Worm (Caenorhabditis elegans): Measurements from ENCODE around the gene gfi-3.

The gfi-3 gene

DNA sequence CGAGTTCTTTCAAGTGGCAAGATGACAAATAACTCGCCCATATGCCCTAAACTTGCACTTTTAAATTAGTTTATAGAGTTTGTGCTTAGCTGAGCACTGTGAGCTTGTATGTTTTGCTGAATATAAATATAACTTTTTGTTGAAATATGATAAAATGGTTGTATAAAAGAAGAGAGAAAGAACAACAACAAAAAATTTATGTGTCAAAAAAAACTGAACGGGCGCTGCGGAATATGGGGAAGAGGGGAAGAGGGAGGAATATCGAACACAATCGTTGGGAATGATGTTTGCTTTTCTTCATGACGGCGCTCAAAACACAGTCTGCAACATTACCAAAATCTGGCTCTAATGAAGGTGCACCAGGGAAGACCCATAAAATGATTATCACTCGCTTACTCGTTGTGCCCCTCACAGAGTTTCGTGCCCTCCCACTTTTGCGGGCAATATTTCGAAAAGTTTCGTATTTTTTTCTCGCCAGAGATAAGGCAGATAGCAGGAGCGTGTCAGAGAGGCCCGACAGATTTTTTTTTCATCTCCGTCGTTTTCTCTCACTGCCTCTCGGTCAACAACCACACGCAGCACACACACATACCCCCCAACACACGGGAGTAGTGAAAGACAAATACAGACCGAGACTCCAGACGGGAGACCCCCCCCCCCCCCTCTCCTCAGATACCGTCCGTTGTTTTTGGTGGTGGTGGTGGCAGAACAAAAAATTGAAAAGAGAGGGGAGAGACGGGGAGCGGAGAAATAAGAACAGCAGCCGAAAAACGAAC is 25.4 kb downstream of the gfi-3 start (continued):
- TF ChIP-seq nhr-111 (GFP tag; optimal IDR thresholded peaks at IDR 0.05) = no peak
- peak; percentile 88 for TF ChIP-seq dmd-6 (GFP tag; IDR thresholded peaks at IDR 0.05)
- no peak for TF ChIP-seq ama-1 (optimal IDR thresholded peaks at IDR 0.05)
- TF ChIP-seq Y75B8A.6 (GFP tag; IDR thresholded peaks at IDR 0.05) = no peak
- no peak for TF ChIP-seq lin-13 (GFP tag; optimal IDR thresholded peaks at IDR 0.05)
- TF ChIP-seq set-16 (GFP tag; IDR thresholded peaks at IDR 0.05) = peak; percentile 68
- TF ChIP-seq aha-1 (tag) = peak; percentile 92
- TF ChIP-seq saeg-2 (GFP tag; IDR thresholded peaks at IDR 0.05) = no peak
- no peak for TF ChIP-seq duxl-1 (tag; optimal IDR thresholded peaks at IDR 0.05; ENCODE audit: poor library complexity)
- TF ChIP-seq madf-9 (GFP tag; conservative IDR thresholded peaks at IDR 0.05) = no peak
- TF ChIP-seq mxl-2 (GFP tag; conservative IDR thresholded peaks at IDR 0.05) = 0 out of 2 replicates have a peak, but pooled peaks have one; percentile 23
- no peak for TF ChIP-seq zfp-2 (tag; optimal IDR thresholded peaks at IDR 0.05)
- no peak for TF ChIP-seq arid-1 (GFP tag; conservative IDR thresholded peaks at IDR 0.05)
- no peak for TF ChIP-seq R02D3.7 (tag; optimal IDR thresholded peaks at IDR 0.05)
- no peak for TF ChIP-seq unc-39 (tag; optimal IDR thresholded peaks at IDR 0.05)
- TF ChIP-seq pqm-1 (tag; optimal IDR thresholded peaks at IDR 0.05) = peak; percentile 41
- TF ChIP-seq nhr-42 (GFP tag; IDR thresholded peaks at IDR 0.05) = 0 out of 2 replicates have a peak, but pooled peaks have one; percentile 42
- TF ChIP-seq tag-97 (GFP tag; IDR thresholded peaks at IDR 0.05) = no peak
- no peak for TF ChIP-seq dmd-9 (GFP tag; IDR thresholded peaks at IDR 0.05)
- TF ChIP-seq mxl-3 (GFP tag; optimal IDR thresholded peaks at IDR 0.05) = peak; percentile 90
- peak in 1 of 2 experiments; percentile 72 for TF ChIP-seq hif-1 (tag; optimal IDR thresholded peaks at IDR 0.05)
- TF ChIP-seq snpc-4 (tag; optimal IDR thresholded peaks at IDR 0.05) = peak; percentile 4
- TF ChIP-seq snpc-1.2 (GFP tag; IDR thresholded peaks at IDR 0.05) = no peak
- TF ChIP-seq F49E8.2 (tag; optimal IDR thresholded peaks at IDR 0.05; ENCODE audit: borderline replicate concordance) = no peak
- no peak for TF ChIP-seq zfp-3 (GFP tag; conservative IDR thresholded peaks at IDR 0.05)
- TF ChIP-seq lim-7 (GFP tag; IDR thresholded peaks at IDR 0.05) = 0 out of 2 replicates have a peak, but pooled peaks have one; percentile 45
- TF ChIP-seq jun-1 (tag; optimal IDR thresholded peaks at IDR 0.05) = no peak
- TF ChIP-seq ZK337.2 (GFP tag; IDR thresholded peaks at IDR 0.05) = 0 out of 2 replicates have a peak, but pooled peaks have one; percentile 28
- no peak for TF ChIP-seq ceh-28 (tag; optimal IDR thresholded peaks at IDR 0.05)
- no peak for TF ChIP-seq Y105C5A.15 (GFP tag; IDR thresholded peaks at IDR 0.05)
- no peak for TF ChIP-seq dpl-1 (GFP tag; optimal IDR thresholded peaks at IDR 0.05)
- peak; percentile 63; the same call in 1 of the 2 replicates for TF ChIP-seq nhr-41 (GFP tag; IDR thresholded peaks at IDR 0.05)
- no peak for TF ChIP-seq spr-1 (tag; optimal IDR thresholded peaks at IDR 0.05)
- TF ChIP-seq ces-1 (GFP tag; optimal IDR thresholded peaks at IDR 0.05) = no peak
- no peak for TF ChIP-seq aly-2 (tag; optimal IDR thresholded peaks at IDR 0.05)
- peak; percentile 78 for TF ChIP-seq nhr-77 (tag; optimal IDR thresholded peaks at IDR 0.05)
- TF ChIP-seq rbr-2 (tag; optimal IDR thresholded peaks at IDR 0.05) = peak; percentile 13
- no peak for TF ChIP-seq mdt-29 (GFP tag; IDR thresholded peaks at IDR 0.05)
- TF ChIP-seq zip-11 (GFP tag; IDR thresholded peaks at IDR 0.05) = no peak
- no peak for TF ChIP-seq nhr-25 (tag; optimal IDR thresholded peaks at IDR 0.05; ENCODE audit: borderline replicate concordance, insufficient read depth)
- TF ChIP-seq nhr-10 (tag; optimal IDR thresholded peaks at IDR 0.05) = no peak
- no peak for TF ChIP-seq ceh-44 (GFP tag; IDR thresholded peaks at IDR 0.05)
- TF ChIP-seq ceh-32 (tag; optimal IDR thresholded peaks at IDR 0.05; ENCODE audit: poor library complexity) = no peak
- TF ChIP-seq hlh-11 (tag; optimal IDR thresholded peaks at IDR 0.05) = peak; percentile 94
- TF ChIP-seq vab-7 (GFP tag; IDR thresholded peaks at IDR 0.05) = no peak
- TF ChIP-seq F44E2.7 (GFP tag; IDR thresholded peaks at IDR 0.05) = no peak
- no peak for TF ChIP-seq Y5F2A.4 (GFP tag; optimal IDR thresholded peaks at IDR 0.05)
- TF ChIP-seq dve-1 (tag; optimal IDR thresholded peaks at IDR 0.05; ENCODE audit: insufficient read depth) = peak; percentile 82
- TF ChIP-seq fos-1 (tag; optimal IDR thresholded peaks at IDR 0.05) = no peak

Measured in whole organism, L4 larva.